Worm (Caenorhabditis elegans) whole organism, L1 larva: ENCODE results near the gene bath-47.

ENCODE experiments used
- C16A3.4 ChIP-seq: fragments of 150-350 bp; optimal IDR thresholded peaks from 2 replicates; lab custom pipeline; 2014; ENCODE audit warnings: missing biosample characterization, missing genetic modification characterization
- F16B12.6 ChIP-seq: fragments of 150-350 bp; optimal IDR thresholded peaks from 2 replicates; lab custom pipeline; 2014; ENCODE audit warnings: missing biosample characterization, missing genetic modification characterization
- alr-1 ChIP-seq: fragments of 200-800 bp; sonication (Bioruptor generic); optimal IDR thresholded peaks from 2 replicates; lab custom pipeline; 2018; ENCODE audit warnings: borderline replicate concordance, mild to moderate bottlenecking, missing genetic modification characterization, missing compliant biosample characterization
- ceh-8 ChIP-seq: fragments of 200-800 bp; sonication (Bioruptor generic); optimal IDR thresholded peaks from 2 replicates; lab custom pipeline; 2018; ENCODE audit warnings: mild to moderate bottlenecking, missing genetic modification characterization, moderate library complexity, missing compliant biosample characterization
- ceh-90 ChIP-seq: sonication (generic microtip); optimal IDR thresholded peaks from 2 replicates; lab custom pipeline; 2016; ENCODE audit warnings: missing genetic modification characterization, missing compliant biosample characterization
- efl-3 ChIP-seq: fragments of 200-800 bp; sonication (Bioruptor generic); optimal IDR thresholded peaks from 2 replicates; lab custom pipeline; 2018; ENCODE audit warnings: mild to moderate bottlenecking, missing genetic modification characterization, missing compliant biosample characterization
- egl-27 ChIP-seq, 2 experiments: fragments of 150-350 bp in 1 of 2; sonication (generic microtip); optimal IDR thresholded peaks; 3 replicates each; lab custom pipeline; 2017 to 2018; ENCODE audit warnings: missing biosample characterization in 2 of 2, missing genetic modification characterization in 2 of 2, missing genetic modification reagents in 2 of 2
- elt-2 ChIP-seq: sonication (generic microtip); optimal IDR thresholded peaks from 2 replicates; lab custom pipeline; 2016; ENCODE audit warnings: missing genetic modification characterization, mild to moderate bottlenecking, inconsistent platforms, missing compliant biosample characterization, missing genetic modification reagents
- ets-5 ChIP-seq: fragments of 200-800 bp; sonication (Bioruptor generic); IDR thresholded peaks from 2 replicates; pipeline ENCODE4 v1.3.6; 2022; ENCODE audit warnings: missing genetic modification characterization, missing compliant biosample characterization
- fkh-8 ChIP-seq: sonication (generic microtip); optimal IDR thresholded peaks from 2 replicates; lab custom pipeline; 2016; ENCODE audit warnings: mild to moderate bottlenecking, missing genetic modification characterization, missing compliant biosample characterization
- fos-1 ChIP-seq: fragments of 150-350 bp; optimal IDR thresholded peaks from 2 replicates; lab custom pipeline; 2014; ENCODE audit warnings: missing biosample characterization, missing genetic modification characterization
- hlh-4 ChIP-seq: sonication (generic microtip); optimal IDR thresholded peaks from 2 replicates; lab custom pipeline; 2016; ENCODE audit warnings: mild to moderate bottlenecking, missing genetic modification characterization, missing compliant biosample characterization
- hpl-2 ChIP-seq: fragments of 150-350 bp; optimal IDR thresholded peaks from 2 replicates; lab custom pipeline; 2014; ENCODE audit warnings: missing biosample characterization, missing genetic modification reagents, missing genetic modification characterization
- lin-13 ChIP-seq: fragments of 150-350 bp; optimal IDR thresholded peaks from 2 replicates; lab custom pipeline; 2014; ENCODE audit warnings: missing biosample characterization, missing genetic modification reagents, missing genetic modification characterization
- lin-14 ChIP-seq: fragments of 200-800 bp; sonication (Bioruptor generic); optimal IDR thresholded peaks from 2 replicates; lab custom pipeline; 2018; ENCODE audit warnings: mild to moderate bottlenecking, missing genetic modification characterization, moderate library complexity, missing compliant biosample characterization
- lin-35 ChIP-seq, 2 experiments: fragments of 150-350 bp; optimal IDR thresholded peaks; 2 replicates each; lab custom pipeline; 2014; ENCODE audit warnings: missing biosample characterization in 2 of 2, missing genetic modification characterization in 2 of 2, missing genetic modification reagents in 2 of 2
- mef-2 ChIP-seq: fragments of 150-350 bp; optimal IDR thresholded peaks from 2 replicates; lab custom pipeline; 2014; ENCODE audit warnings: missing biosample characterization, missing genetic modification characterization
- nhr-12 ChIP-seq: sonication (generic microtip); optimal IDR thresholded peaks from 2 replicates; lab custom pipeline; 2017; ENCODE audit warnings: missing biosample characterization, missing genetic modification characterization
- nhr-237 ChIP-seq: fragments of 150-350 bp; optimal IDR thresholded peaks from 2 replicates; lab custom pipeline; 2014; ENCODE audit warnings: missing biosample characterization, missing genetic modification characterization
- nhr-71 ChIP-seq: sonication (generic microtip); optimal IDR thresholded peaks from 2 replicates; lab custom pipeline; 2016; ENCODE audit warnings: mild to moderate bottlenecking, missing genetic modification characterization, moderate library complexity, missing compliant biosample characterization
- nhr-77 ChIP-seq: fragments of 150-350 bp; optimal IDR thresholded peaks from 2 replicates; lab custom pipeline; 2014; ENCODE audit warnings: missing biosample characterization, missing genetic modification characterization
- nhr-84 ChIP-seq: sonication (generic microtip); optimal IDR thresholded peaks from 2 replicates; lab custom pipeline; 2017; ENCODE audit warnings: missing biosample characterization, missing genetic modification characterization
- nhr-85 ChIP-seq: sonication (generic microtip); peaks from one replicate; lab custom pipeline; 2016; ENCODE audit warnings: missing genetic modification characterization, inconsistent platforms, missing compliant biosample characterization
- pag-3 ChIP-seq: sonication (generic microtip); optimal IDR thresholded peaks from 2 replicates; lab custom pipeline; 2017; ENCODE audit warnings: missing genetic modification characterization, mild to moderate bottlenecking, missing compliant biosample characterization, antibody characterized with exemption, borderline replicate concordance; ENCODE audit not compliant: insufficient read depth
- snpc-4 ChIP-seq: fragments of 150-350 bp; optimal IDR thresholded peaks from 2 replicates; lab custom pipeline; 2014; ENCODE audit warnings: missing biosample characterization, missing genetic modification characterization
- sptf-1 ChIP-seq: fragments of 150-350 bp; optimal IDR thresholded peaks from 2 replicates; lab custom pipeline; 2014; ENCODE audit warnings: missing biosample characterization, missing genetic modification characterization
- sup-37 ChIP-seq: fragments of 200-800 bp; sonication (Bioruptor generic); optimal IDR thresholded peaks from 2 replicates; lab custom pipeline; 2018; ENCODE audit warnings: mild to moderate bottlenecking, missing genetic modification characterization, missing compliant biosample characterization
- swsn-7 ChIP-seq: sonication (generic microtip); optimal IDR thresholded peaks from 2 replicates; lab custom pipeline; 2016; ENCODE audit warnings: missing genetic modification characterization, missing compliant biosample characterization
- unc-130 ChIP-seq: fragments of 150-350 bp; optimal IDR thresholded peaks from 2 replicates; lab custom pipeline; 2017; ENCODE audit warnings: missing biosample characterization, missing genetic modification characterization, inconsistent platforms
- unc-30 ChIP-seq: sonication (generic microtip); optimal IDR thresholded peaks from 2 replicates; lab custom pipeline; 2017; ENCODE audit warnings: missing biosample characterization, missing genetic modification characterization
- unc-98 ChIP-seq: fragments of 200-800 bp; sonication (Bioruptor generic); IDR thresholded peaks from 2 replicates; pipeline ENCODE4 v1.3.6; 2022; ENCODE audit warnings: missing genetic modification characterization, missing compliant biosample characterization
- zip-4 ChIP-seq: fragments of 200-800 bp; sonication (Bioruptor generic); optimal IDR thresholded peaks from 2 replicates; lab custom pipeline; 2018; ENCODE audit warnings: mild to moderate bottlenecking, missing genetic modification characterization, moderate library complexity, missing compliant biosample characterization
- ztf-11 ChIP-seq, 2 experiments: sonication (generic microtip); optimal IDR thresholded peaks; 2 replicates each; lab custom pipeline; 2016 to 2017; ENCODE audit warnings: missing genetic modification characterization in 2 of 2, missing biosample characterization in 1 of 2, missing compliant biosample characterization in 1 of 2
- ztf-4 ChIP-seq: fragments of 150-350 bp; optimal IDR thresholded peaks from 2 replicates; lab custom pipeline; 2014; ENCODE audit warnings: missing biosample characterization, missing genetic modification characterization

The bath-47 gene

DNA sequence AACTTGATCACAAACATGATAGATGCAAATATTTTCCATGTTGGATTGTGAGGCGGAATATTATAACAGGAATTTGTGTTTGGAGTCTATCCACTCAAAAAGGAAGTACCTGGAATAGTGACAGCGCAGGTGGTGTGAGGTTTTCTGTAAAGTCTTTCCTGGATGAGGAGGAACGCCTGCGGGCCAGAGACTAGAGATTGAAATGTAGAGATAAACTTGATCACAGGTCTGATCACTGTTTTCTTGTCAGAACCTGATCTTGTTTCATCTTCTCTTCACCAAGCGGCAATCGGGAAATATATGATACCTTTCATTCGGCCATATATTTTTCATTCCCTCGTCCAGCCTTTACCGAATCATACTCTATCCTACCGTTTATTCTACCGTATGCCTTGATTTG, 15.3 kb upstream of the bath-47 start, which contains the start of gene T07H3.8:
T07H3.8 (plus strand) TSS at position 301 of the 400 bp plus-strand sequence.
- TF ChIP-seq elt-2 = no peak

DNA sequence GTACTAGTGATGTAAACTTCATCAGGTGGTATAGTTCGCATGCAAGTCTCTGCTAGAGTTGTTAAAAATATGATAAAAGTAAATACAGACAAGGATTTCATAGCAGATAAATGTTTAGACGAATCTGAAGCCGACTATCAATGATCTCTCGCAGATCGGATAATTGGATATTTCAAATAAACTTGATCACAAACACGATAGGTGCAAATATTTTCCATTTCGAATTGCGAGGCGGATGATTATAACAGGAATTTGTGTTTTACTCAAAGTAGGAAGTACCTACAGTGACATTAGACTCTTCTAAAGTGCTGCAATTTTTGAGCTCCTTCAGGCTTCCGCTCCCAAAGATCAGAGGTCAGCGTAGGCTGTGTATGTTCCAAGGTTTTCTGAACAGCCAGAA, 11.8 kb upstream of the bath-47 start, which contains the start of gene T07H3.7:
T07H3.7 (minus strand) TSS at position 101 of the 400 bp plus-strand sequence.
- TF ChIP-seq ets-5 (GFP tag; lab: Robert Waterston, UW) (no peak), lin-35 (GFP tag; optimal IDR thresholded peaks at IDR 0.05; lab: Kevin White, UChicago) (no peak), hlh-4 (no peak), nhr-71 (tag; lab: Kevin White, UChicago) (no peak), nhr-85 (tag; lab: Kevin White, UChicago) (no peak), nhr-12 (tag; lab: Kevin White, UChicago) (no peak), ceh-8 (GFP tag; lab: Kevin White, UChicago) (no peak), elt-2 (no peak), sup-37 (GFP tag; lab: Kevin White, UChicago) (no peak), alr-1 (tag; lab: Kevin White, UChicago) (no peak), egl-27 (tag; optimal IDR thresholded peaks at IDR 0.05; lab: Kevin White, UChicago) (no peak), nhr-237 (tag; lab: Kevin White, UChicago) (no peak), swsn-7 (tag; lab: Kevin White, UChicago) (no peak), hpl-2 (GFP tag; lab: Kevin White, UChicago) (no peak)

ce11 chrII:1595137-1595536, 6.5 kb upstream of the bath-47 start, which contains the start of gene clec-20:
TSS of gene clec-20 (minus strand) at chrII:1595237.
- TF ChIP-seq lin-14 (GFP tag; lab: Kevin White, UChicago) (no peak), C16A3.4 (tag; lab: Kevin White, UChicago) (no peak), mef-2 (tag; lab: Kevin White, UChicago) (no peak), F16B12.6 (tag; lab: Kevin White, UChicago) (no peak), ceh-90 (no peak)

ce11 chrII:1597101-1598088, 4.2 kb upstream of the bath-47 start, which contains the start of gene bath-46:
TSS of gene bath-46 (plus strand) at chrII:1597906.
- TF ChIP-seq zip-4 (GFP tag; lab: Kevin White, UChicago) (no peak), elt-2 (peak; percentile 67), ceh-8 (GFP tag; lab: Kevin White, UChicago) (no peak), fkh-8 (tag; lab: Kevin White, UChicago) (no peak)

DNA sequence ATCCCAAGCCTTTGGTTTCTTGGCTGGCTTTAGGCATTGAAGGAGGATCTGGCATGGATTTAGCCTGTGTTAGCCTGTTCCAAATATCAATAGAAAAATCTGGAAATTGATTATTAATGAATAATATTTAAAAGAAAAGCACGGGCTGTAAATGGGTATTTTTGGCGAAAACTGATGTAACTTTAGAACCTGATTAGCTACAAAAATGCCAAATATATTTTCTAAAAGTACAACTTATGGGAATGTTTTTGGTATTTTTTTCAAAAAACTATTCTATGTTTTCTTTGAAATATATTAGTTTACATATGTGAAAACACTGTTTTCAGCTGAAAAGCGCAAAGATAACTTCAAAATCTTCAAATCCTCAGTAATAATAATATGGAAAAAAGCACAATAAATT, 950 bp upstream of the bath-47 start, which contains the start of gene bath-26:
bath-26 (minus strand) TSS at position 101 of the 400 bp plus-strand sequence.
- no peak for TF ChIP-seq nhr-77 (tag; lab: Kevin White, UChicago)
- TF ChIP-seq fos-1 = no peak
- no peak for TF ChIP-seq unc-98
- no peak for TF ChIP-seq efl-3 (GFP tag; lab: Kevin White, UChicago)
- TF ChIP-seq pag-3 (tag; lab: Kevin White, UChicago) = no peak
- TF ChIP-seq ztf-11 (tag; optimal IDR thresholded peaks at IDR 0.05; lab: Kevin White, UChicago) = no peak
- no peak for TF ChIP-seq ceh-8 (GFP tag; lab: Kevin White, UChicago)
- TF ChIP-seq sptf-1 (tag; lab: Kevin White, UChicago) = no peak
- TF ChIP-seq nhr-12 (tag; lab: Kevin White, UChicago) = no peak
- no peak for TF ChIP-seq sup-37 (GFP tag; lab: Kevin White, UChicago)
- no peak for TF ChIP-seq lin-13 (GFP tag; lab: Kevin White, UChicago)
- no peak for TF ChIP-seq unc-30 (tag; lab: Kevin White, UChicago)
- no peak for TF ChIP-seq snpc-4
- no peak for TF ChIP-seq nhr-84 (tag; lab: Kevin White, UChicago)
- no peak for TF ChIP-seq C16A3.4 (tag; lab: Kevin White, UChicago)
- no peak for TF ChIP-seq ztf-4 (tag; lab: Kevin White, UChicago)
- no peak for TF ChIP-seq unc-130 (tag; lab: Kevin White, UChicago)
